Worm (Caenorhabditis elegans): ENCODE measurements around the gene H01M10.1.

ce11 chrX:2551450-2551849 lies 28.9 kb downstream of the H01M10.1 start:
- TF ChIP-seq W03F9.2 (tag; optimal IDR thresholded peaks at IDR 0.05), result no peak
- no peak for TF ChIP-seq him-1 (tag; optimal IDR thresholded peaks at IDR 0.05)
- no peak for TF ChIP-seq dao-5 (tag; optimal IDR thresholded peaks at IDR 0.05)
